Worm (Caenorhabditis elegans) whole organism, L4/young adult: ENCODE measurements around the gene C08E8.5.

Experiments used
- W03F9.2 ChIP-seq: fragments of 150-350 bp; optimal IDR thresholded peaks from 2 replicates; lab custom pipeline; 2014; ENCODE audit warnings: missing biosample characterization, missing genetic modification characterization
- him-1 ChIP-seq: sonication (generic microtip); optimal IDR thresholded peaks from 2 replicates; lab custom pipeline; 2016; ENCODE audit warnings: missing genotype, missing genetic modification reagents, missing genetic modification characterization, missing compliant biosample characterization

DNA sequence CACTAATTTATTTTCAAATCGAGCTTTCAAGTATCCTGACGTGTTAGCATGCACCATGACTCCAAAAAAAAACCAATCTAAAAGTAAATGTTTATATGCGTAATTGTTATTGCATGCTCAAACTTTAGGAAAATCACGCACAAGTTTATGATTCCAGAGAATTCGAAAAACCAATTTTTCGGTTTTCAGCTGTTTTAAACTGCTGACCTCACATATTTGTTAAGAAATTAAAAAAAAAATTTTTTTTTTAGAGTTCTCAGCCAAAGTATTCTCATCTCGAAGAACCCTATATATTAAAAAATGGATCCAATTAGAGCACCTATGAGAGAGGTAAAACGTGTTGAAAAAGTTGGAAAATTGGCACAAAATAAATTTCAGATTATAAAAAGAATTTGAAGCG is 14.4 kb upstream of the C08E8.5 start, which contains the start of gene Y51A2B.2:
- TF ChIP-seq him-1 (tag; lab: Kevin White, UChicago) (no peak), W03F9.2 (tag; lab: Kevin White, UChicago) (no peak)
